Worm (Caenorhabditis elegans) whole organism, midembryonic: ENCODE measurements around the gene hmp-1.

Experiments used
- T22C8.4 ChIP-seq: fragments of 200-800 bp; sonication (Bioruptor generic); IDR thresholded peaks from 2 replicates; pipeline ENCODE4 v1.3.6; 2022; ENCODE audit warnings: missing genetic modification characterization, missing compliant biosample characterization
- cog-1 ChIP-seq: sonication (generic microtip); optimal IDR thresholded peaks from 2 replicates; lab custom pipeline; 2016; ENCODE audit warnings: missing genetic modification characterization, missing compliant biosample characterization
- flt-1 ChIP-seq: fragments of 200-800 bp; sonication (Bioruptor generic); IDR thresholded peaks from 2 replicates; pipeline ENCODE4 v1.3.6; 2022; ENCODE audit warnings: missing genetic modification characterization, missing compliant biosample characterization
- klf-2 ChIP-seq: fragments of 200-800 bp; sonication (Bioruptor generic); conservative IDR thresholded peaks from 2 replicates; pipeline ENCODE4 v1.3.6; 2022; ENCODE audit warnings: missing genetic modification reagents, missing genetic modification characterization, missing compliant biosample characterization
- med-1 ChIP-seq: sonication (generic microtip); optimal IDR thresholded peaks from 2 replicates; lab custom pipeline; 2017; ENCODE audit warnings: missing genetic modification characterization, mild to moderate bottlenecking, missing compliant biosample characterization, antibody characterized with exemption, missing genetic modification reagents; ENCODE audit not compliant: insufficient read depth
- ref-1 ChIP-seq: fragments of 200-800 bp; sonication (Bioruptor generic); conservative IDR thresholded peaks from 2 replicates; pipeline ENCODE4 v1.3.6; 2022; ENCODE audit warnings: missing genetic modification reagents, missing genetic modification characterization, missing compliant biosample characterization
- tab-1 ChIP-seq: fragments of 200-800 bp; sonication (Bioruptor generic); IDR thresholded peaks from 2 replicates; pipeline ENCODE4 v1.3.6; 2022; ENCODE audit warnings: missing genetic modification characterization, missing compliant biosample characterization
- ztf-23 ChIP-seq: fragments of 200-800 bp; sonication (Bioruptor generic); IDR thresholded peaks from 2 replicates; pipeline ENCODE4 v1.3.6; 2022; ENCODE audit warnings: missing genetic modification reagents, missing genetic modification characterization, missing compliant biosample characterization
- ztf-29 ChIP-seq: fragments of 200-800 bp; sonication (Bioruptor generic); IDR thresholded peaks from 2 replicates; pipeline ENCODE4 v1.3.6; 2022; ENCODE audit warnings: missing genetic modification reagents, missing genetic modification characterization, missing compliant biosample characterization

Gene hmp-1

DNA sequence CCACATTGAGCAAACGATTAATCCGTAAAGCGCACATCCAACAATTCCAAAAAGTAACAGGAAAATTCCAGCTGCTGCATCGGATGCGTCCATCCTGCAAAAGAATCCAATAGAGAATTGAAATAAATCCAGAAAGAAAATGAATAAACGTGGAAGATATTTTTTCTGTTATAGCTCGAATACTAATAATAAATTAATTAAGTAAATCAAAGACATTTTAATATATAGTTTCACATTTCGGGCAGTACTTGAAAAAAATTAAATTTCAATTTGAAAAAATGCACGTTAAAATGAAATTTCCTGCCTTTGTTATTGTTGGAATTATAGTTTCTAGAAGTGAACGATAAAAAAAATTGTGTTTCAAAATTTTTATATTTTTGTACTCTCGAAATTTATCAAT, 22.5 kb downstream of the hmp-1 start, which contains the start of gene R13H4.7:
TSS of gene R13H4.7 (minus strand) at position 101 of the 400 bp plus-strand sequence.
- TF ChIP-seq cog-1 (tag; lab: Kevin White, UChicago) (no peak), ztf-23 (no peak), med-1 (GFP tag; lab: Kevin White, UChicago) (no peak), flt-1 (GFP tag; lab: Robert Waterston, UW) (no peak), T22C8.4 (GFP tag; lab: Robert Waterston, UW) (no peak), tab-1 (GFP tag; lab: Robert Waterston, UW) (no peak), ref-1 (GFP tag; lab: Robert Waterston, UW) (no peak), ztf-29 (GFP tag; lab: Robert Waterston, UW) (no peak), klf-2 (GFP tag; lab: Robert Waterston, UW) (no peak)

DNA sequence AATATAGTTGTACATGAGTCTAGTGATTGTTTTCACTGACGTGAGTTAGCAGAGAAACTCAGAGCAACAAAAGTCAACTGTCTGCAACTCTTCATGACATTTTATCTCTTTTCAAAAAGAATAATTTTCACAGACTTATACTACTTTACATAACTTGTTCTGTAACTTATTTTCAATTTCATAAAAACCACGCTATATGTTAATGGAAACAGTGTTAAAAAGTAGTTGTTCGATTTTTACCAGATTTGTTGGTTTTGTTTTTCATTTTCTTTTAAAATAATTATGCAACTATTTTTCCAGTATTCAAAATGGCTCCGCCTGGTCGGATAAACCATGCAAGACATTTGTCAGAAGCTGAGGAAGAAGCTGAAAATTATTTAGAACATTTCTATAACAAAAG, 29.4 kb downstream of the hmp-1 start, which contains the start of gene sulp-4:
TSS of gene sulp-4 (plus strand) at position 301 of the 400 bp plus-strand sequence.
- no peak for TF ChIP-seq ztf-29 (GFP tag; lab: Robert Waterston, UW)
- no peak for TF ChIP-seq T22C8.4 (GFP tag; lab: Robert Waterston, UW)
- no peak for TF ChIP-seq klf-2 (GFP tag; lab: Robert Waterston, UW)
- TF ChIP-seq flt-1 (GFP tag; lab: Robert Waterston, UW) = no peak
- no peak for TF ChIP-seq ztf-23
- TF ChIP-seq ref-1 (GFP tag; lab: Robert Waterston, UW) = no peak
- no peak for TF ChIP-seq med-1 (GFP tag; lab: Kevin White, UChicago)
- no peak for TF ChIP-seq tab-1 (GFP tag; lab: Robert Waterston, UW)
- no peak for TF ChIP-seq cog-1 (tag; lab: Kevin White, UChicago)

DNA sequence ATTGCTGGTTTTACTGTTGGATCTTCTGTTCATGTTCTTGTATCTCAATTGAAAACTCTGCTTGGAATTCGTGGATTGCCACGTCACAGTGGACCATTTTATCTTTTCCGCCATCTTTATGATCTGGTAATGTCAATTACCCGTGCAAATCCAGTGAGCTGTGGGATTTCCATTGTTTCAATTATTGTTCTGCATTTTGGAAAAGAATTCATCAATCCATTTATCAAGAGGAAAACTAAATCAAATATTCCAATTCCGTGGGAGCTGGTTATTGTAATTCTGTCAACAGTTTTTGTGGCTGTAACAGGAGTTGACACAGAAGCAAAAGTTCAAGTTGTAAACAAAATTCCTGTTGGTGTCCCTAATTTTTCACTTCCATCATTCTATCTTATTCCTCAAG, 31.0 kb downstream of the hmp-1 start:
- TF ChIP-seq tab-1 (GFP tag; lab: Robert Waterston, UW) (no peak), flt-1 (GFP tag; lab: Robert Waterston, UW) (no peak)

DNA sequence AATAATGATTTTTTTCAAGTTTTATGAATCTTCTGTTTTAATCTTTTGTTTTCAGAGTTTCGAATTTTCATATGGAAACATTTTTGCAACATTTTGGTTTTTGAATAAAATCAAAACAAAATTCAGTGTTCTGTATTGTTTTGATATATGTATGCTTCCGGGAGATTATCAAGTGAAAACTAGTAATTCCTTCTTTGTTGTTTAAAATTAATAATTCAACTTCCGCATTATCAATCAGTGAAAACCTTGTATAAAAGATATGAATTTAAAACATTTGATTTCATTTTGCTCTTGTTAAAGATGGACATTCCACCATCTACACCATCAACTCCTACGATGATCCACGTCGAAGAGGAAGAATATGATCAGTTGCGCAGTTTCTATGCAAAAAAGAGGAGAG, 34.1 kb downstream of the hmp-1 start, which contains the start of gene sulp-5:
TSS of gene sulp-5 (plus strand) at position 301 of the 400 bp plus-strand sequence.
- no peak for TF ChIP-seq cog-1 (tag; lab: Kevin White, UChicago)
- no peak for TF ChIP-seq ztf-29 (GFP tag; lab: Robert Waterston, UW)
- TF ChIP-seq klf-2 (GFP tag; lab: Robert Waterston, UW) = no peak
- no peak for TF ChIP-seq ref-1 (GFP tag; lab: Robert Waterston, UW)
- TF ChIP-seq tab-1 (GFP tag; lab: Robert Waterston, UW) = no peak
- no peak for TF ChIP-seq ztf-23
- no peak for TF ChIP-seq med-1 (GFP tag; lab: Kevin White, UChicago)
- no peak for TF ChIP-seq T22C8.4 (GFP tag; lab: Robert Waterston, UW)
- no peak for TF ChIP-seq flt-1 (GFP tag; lab: Robert Waterston, UW)

DNA sequence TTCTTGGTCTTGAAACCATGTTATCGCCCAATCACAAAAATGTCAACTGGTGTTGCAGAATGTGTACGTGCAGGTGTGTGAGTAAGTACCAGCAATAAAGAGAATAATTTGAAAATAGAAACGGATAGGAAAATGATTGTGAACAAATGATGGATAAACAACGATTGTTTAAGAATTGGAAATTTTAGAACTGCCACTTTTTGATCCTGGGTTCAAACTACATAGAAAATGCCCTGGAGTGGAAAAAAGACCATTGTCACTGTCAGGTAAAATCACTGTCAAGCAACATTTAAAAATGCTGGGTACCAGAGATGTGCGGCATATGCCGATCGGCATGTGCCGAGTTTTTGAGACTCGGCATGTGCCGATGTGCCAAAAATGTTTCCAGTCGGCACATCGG, 37.5 kb downstream of the hmp-1 start:
- TF ChIP-seq ztf-23 = no peak
- TF ChIP-seq med-1 (GFP tag; lab: Kevin White, UChicago) = no peak
- TF ChIP-seq tab-1 (GFP tag; lab: Robert Waterston, UW) = no peak
- no peak for TF ChIP-seq ztf-29 (GFP tag; lab: Robert Waterston, UW)
- no peak for TF ChIP-seq klf-2 (GFP tag; lab: Robert Waterston, UW)
- TF ChIP-seq cog-1 (tag; lab: Kevin White, UChicago) = no peak
- no peak for TF ChIP-seq ref-1 (GFP tag; lab: Robert Waterston, UW)
- no peak for TF ChIP-seq flt-1 (GFP tag; lab: Robert Waterston, UW)
- TF ChIP-seq T22C8.4 (GFP tag; lab: Robert Waterston, UW) = no peak

DNA sequence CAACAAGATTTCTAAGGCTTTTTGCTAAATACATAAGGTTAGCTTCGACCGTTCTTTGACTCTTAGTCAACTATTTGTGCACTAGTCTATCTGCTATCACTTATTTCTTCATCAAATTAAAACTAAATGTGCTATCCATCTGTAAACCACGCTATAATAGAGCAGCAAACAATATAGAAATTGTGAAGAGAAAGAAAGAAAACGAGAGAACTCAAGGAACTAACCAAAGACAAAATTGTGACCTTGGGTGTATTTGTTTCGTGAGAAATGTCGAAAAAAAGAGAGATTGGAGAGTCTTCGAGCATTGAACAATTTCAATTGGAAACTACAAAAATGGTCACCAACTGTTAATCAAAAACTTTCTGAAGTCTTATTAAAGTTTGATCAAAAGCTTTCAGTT, 39.4 kb downstream of the hmp-1 start:
- no peak for TF ChIP-seq tab-1 (GFP tag; lab: Robert Waterston, UW)
- TF ChIP-seq med-1 (GFP tag; lab: Kevin White, UChicago) = no peak
- no peak for TF ChIP-seq T22C8.4 (GFP tag; lab: Robert Waterston, UW)
- TF ChIP-seq ref-1 (GFP tag; lab: Robert Waterston, UW) = no peak
- no peak for TF ChIP-seq cog-1 (tag; lab: Kevin White, UChicago)
- no peak for TF ChIP-seq flt-1 (GFP tag; lab: Robert Waterston, UW)
- TF ChIP-seq ztf-23 = no peak
- no peak for TF ChIP-seq ztf-29 (GFP tag; lab: Robert Waterston, UW)
- TF ChIP-seq klf-2 (GFP tag; lab: Robert Waterston, UW) = no peak

DNA sequence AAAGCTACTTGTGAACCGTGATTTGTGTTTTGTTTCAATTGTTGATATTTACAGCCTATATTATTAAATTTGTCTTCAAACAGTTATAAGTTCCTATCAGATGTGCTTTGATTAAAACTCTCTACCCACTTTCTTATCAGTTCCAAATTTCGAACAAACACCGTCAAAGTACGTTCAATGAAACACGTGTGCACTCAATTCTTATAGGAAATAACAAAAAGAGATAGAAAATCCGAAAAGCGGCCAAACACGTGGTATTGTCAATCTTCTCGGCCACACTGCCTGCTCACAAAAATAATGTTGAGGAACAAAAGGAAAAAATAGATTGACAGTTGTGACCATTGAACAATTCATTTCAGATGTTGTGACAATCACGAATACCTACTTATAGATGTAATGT, 40.3 kb downstream of the hmp-1 start:
- TF ChIP-seq T22C8.4 (GFP tag; lab: Robert Waterston, UW) (no peak), ztf-29 (GFP tag; lab: Robert Waterston, UW) (no peak), cog-1 (tag; lab: Kevin White, UChicago) (no peak)

DNA sequence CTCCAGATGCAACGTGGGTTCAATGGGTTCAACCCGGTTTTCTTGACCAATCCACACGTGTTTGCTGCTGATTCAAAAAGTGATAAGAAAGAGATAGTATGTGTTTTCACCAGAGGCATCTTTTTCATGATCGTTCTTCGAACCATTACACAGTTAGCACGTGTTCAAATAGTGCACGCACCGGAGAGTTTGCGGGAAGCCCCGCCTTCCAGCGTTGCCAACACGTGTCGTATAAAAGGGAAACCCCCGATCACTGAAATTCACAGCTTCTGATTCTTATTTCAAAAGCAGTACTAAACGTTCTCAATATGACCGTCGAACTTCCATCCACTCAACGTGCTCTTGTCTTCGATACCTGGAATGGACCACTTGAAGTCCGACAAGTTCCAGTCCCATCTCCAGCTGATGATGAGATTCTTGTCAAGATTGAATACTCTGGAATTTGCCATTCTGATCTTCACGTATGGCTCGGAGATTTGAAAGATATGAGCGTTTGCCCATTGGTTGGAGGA, 42.4 kb downstream of the hmp-1 start, which contains the start of gene adh-1:
TSS of gene adh-1 (plus strand) at position 261 of the 512 bp plus-strand sequence.
- no peak for TF ChIP-seq ref-1 (GFP tag; lab: Robert Waterston, UW)
- no peak for TF ChIP-seq ztf-29 (GFP tag; lab: Robert Waterston, UW)
- no peak for TF ChIP-seq flt-1 (GFP tag; lab: Robert Waterston, UW)
- no peak for TF ChIP-seq T22C8.4 (GFP tag; lab: Robert Waterston, UW)
- TF ChIP-seq tab-1 (GFP tag; lab: Robert Waterston, UW) = no peak
- no peak for TF ChIP-seq klf-2 (GFP tag; lab: Robert Waterston, UW)
- no peak for TF ChIP-seq med-1 (GFP tag; lab: Kevin White, UChicago)
- TF ChIP-seq ztf-23 = no peak
- TF ChIP-seq cog-1 (tag; lab: Kevin White, UChicago) = no peak

DNA sequence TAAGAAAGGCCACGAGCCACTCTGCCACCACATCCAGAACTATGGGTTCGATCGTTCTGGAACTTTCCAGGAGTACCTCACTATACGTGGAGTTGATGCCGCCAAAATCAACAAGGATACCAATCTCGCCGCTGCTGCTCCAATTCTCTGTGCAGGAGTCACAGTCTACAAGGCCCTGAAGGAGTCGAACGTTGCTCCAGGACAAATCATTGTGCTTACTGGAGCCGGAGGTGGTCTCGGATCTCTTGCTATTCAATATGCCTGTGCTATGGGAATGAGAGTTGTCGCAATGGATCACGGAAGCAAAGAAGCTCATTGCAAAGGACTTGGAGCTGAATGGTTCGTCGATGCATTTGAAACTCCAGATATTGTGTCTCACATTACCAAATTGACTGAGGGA, 43.0 kb downstream of the hmp-1 start:
- TF ChIP-seq ref-1 (GFP tag; lab: Robert Waterston, UW) (no peak), ztf-23 (no peak), ztf-29 (GFP tag; lab: Robert Waterston, UW) (no peak), cog-1 (tag; lab: Kevin White, UChicago) (no peak), flt-1 (GFP tag; lab: Robert Waterston, UW) (no peak)
